Fruit fly (Drosophila melanogaster) whole organism, embryonic: ENCODE measurements around the gene Csk.
A peak's percentile ranks its signal among the peaks of the same experiment; 100 is the strongest.

Source experiments
- BEAF-32 ChIP-seq: fragments of 200-800 bp; sonication (Bioruptor generic); optimal IDR thresholded peaks from 3 replicates; lab custom pipeline; 2017; ENCODE audit warnings: missing biosample characterization, missing genetic modification characterization, mild to moderate bottlenecking, moderate library complexity, missing genetic modification reagents
- Bgb ChIP-seq: fragments of 200-800 bp; sonication (Bioruptor generic); IDR thresholded peaks from 2 replicates; pipeline ENCODE4 v1.3.6; 2022; ENCODE audit warnings: missing biosample characterization, missing genetic modification characterization; ENCODE audit not compliant: partially characterized antibody
- C15 ChIP-seq: fragments of 200-800 bp; sonication (Bioruptor generic); IDR thresholded peaks from 3 replicates; pipeline ENCODE4 v1.3.6; 2022; ENCODE audit warnings: missing biosample characterization, missing genetic modification characterization
- CG10543 ChIP-seq: fragments of 200-800 bp; sonication (Bioruptor generic); optimal IDR thresholded peaks from 3 replicates; lab custom pipeline; 2017; ENCODE audit warnings: missing biosample characterization, mild to moderate bottlenecking, missing genetic modification characterization, moderate library complexity
- CG10979 ChIP-seq: fragments of 200-800 bp; sonication (Bioruptor generic); optimal IDR thresholded peaks from 2 replicates; lab custom pipeline; 2018; ENCODE audit warnings: missing biosample characterization, mild to moderate bottlenecking, missing genetic modification characterization, moderate library complexity
- CG11723 ChIP-seq: fragments of 200-800 bp; sonication (Bioruptor generic); optimal IDR thresholded peaks from 2 replicates; lab custom pipeline; 2017; ENCODE audit warnings: missing biosample characterization, mild to moderate bottlenecking, missing genetic modification characterization
- CG12071 ChIP-seq: fragments of 200-800 bp; sonication (Bioruptor generic); optimal IDR thresholded peaks from 3 replicates; lab custom pipeline; 2018; ENCODE audit warnings: missing biosample characterization, mild to moderate bottlenecking, missing genetic modification characterization
- CG12219 ChIP-seq: fragments of 200-800 bp; sonication (Bioruptor generic); optimal IDR thresholded peaks from 3 replicates; lab custom pipeline; 2018; ENCODE audit warnings: missing biosample characterization, mild to moderate bottlenecking, missing genetic modification characterization
- CG12236 ChIP-seq: fragments of 200-800 bp; sonication (Bioruptor generic); optimal IDR thresholded peaks from 2 replicates; lab custom pipeline; 2016; ENCODE audit warnings: missing biosample characterization, missing genetic modification characterization
- CG12659 ChIP-seq: fragments of 200-800 bp; sonication (Bioruptor generic); optimal IDR thresholded peaks from 3 replicates; lab custom pipeline; 2017; ENCODE audit warnings: mild to moderate bottlenecking, missing biosample characterization, missing genetic modification reagents, missing genetic modification characterization
- CG12744 ChIP-seq: fragments of 200-800 bp; sonication (Bioruptor generic); optimal IDR thresholded peaks from 2 replicates; lab custom pipeline; 2016; ENCODE audit warnings: missing biosample characterization, missing genetic modification characterization
- CG14667 ChIP-seq: fragments of 200-800 bp; sonication (Bioruptor generic); IDR thresholded peaks from 2 replicates; pipeline ENCODE4 v1.3.6; 2022; ENCODE audit warnings: missing biosample characterization, missing genetic modification characterization
- CG15514 ChIP-seq: fragments of 200-800 bp; sonication (Bioruptor generic); optimal IDR thresholded peaks from 3 replicates; lab custom pipeline; 2017; ENCODE audit warnings: missing biosample characterization, missing genetic modification characterization, mild to moderate bottlenecking, moderate library complexity, missing genetic modification reagents
- CG16863 ChIP-seq: fragments of 200-800 bp; sonication (Bioruptor generic); optimal IDR thresholded peaks from 3 replicates; lab custom pipeline; 2016; ENCODE audit warnings: missing biosample characterization, missing genetic modification characterization
- CG18599 ChIP-seq: fragments of 200-800 bp; sonication (Bioruptor generic); optimal IDR thresholded peaks from 3 replicates; lab custom pipeline; 2017; ENCODE audit warnings: missing biosample characterization, missing genetic modification characterization, mild to moderate bottlenecking, moderate library complexity, missing genetic modification reagents
- CG2202 ChIP-seq: fragments of 200-800 bp; sonication (Bioruptor generic); optimal IDR thresholded peaks from 2 replicates; lab custom pipeline; 2018; ENCODE audit warnings: missing biosample characterization, mild to moderate bottlenecking, missing genetic modification characterization
- CG2712 ChIP-seq: fragments of 200-800 bp; optimal IDR thresholded peaks from 3 replicates; lab custom pipeline; 2019; ENCODE audit warnings: missing biosample characterization, mild to moderate bottlenecking, missing genetic modification characterization, moderate library complexity
- CG2875 ChIP-seq: fragments of 200-800 bp; sonication (Bioruptor generic); optimal IDR thresholded peaks from 2 replicates; lab custom pipeline; 2017; ENCODE audit warnings: missing biosample characterization, mild to moderate bottlenecking, missing genetic modification characterization, missing genetic modification reagents
- CG30403 ChIP-seq: fragments of 200-800 bp; sonication (Bioruptor generic); optimal IDR thresholded peaks from 3 replicates; lab custom pipeline; 2016; ENCODE audit warnings: missing biosample characterization, missing genetic modification characterization
- CG3163 ChIP-seq: fragments of 200-800 bp; sonication (Bioruptor generic); optimal IDR thresholded peaks from 3 replicates; lab custom pipeline; 2016; ENCODE audit warnings: missing biosample characterization, missing genetic modification characterization
- CG4854 ChIP-seq: fragments of 200-800 bp; sonication (Bioruptor generic); optimal IDR thresholded peaks from 2 replicates; lab custom pipeline; 2016; ENCODE audit warnings: missing biosample characterization, missing genetic modification characterization, inconsistent platforms
- CG7839 ChIP-seq: fragments of 200-800 bp; sonication (Bioruptor generic); optimal IDR thresholded peaks from 3 replicates; lab custom pipeline; 2018; ENCODE audit warnings: missing biosample characterization, mild to moderate bottlenecking, missing genetic modification characterization, moderate library complexity
- CG8944 ChIP-seq: fragments of 200-800 bp; sonication (Bioruptor generic); optimal IDR thresholded peaks from 3 replicates; lab custom pipeline; 2016; ENCODE audit warnings: missing biosample characterization, missing genetic modification characterization
- CG9932 ChIP-seq: fragments of 200-800 bp; sonication (Bioruptor generic); IDR thresholded peaks from 2 replicates; pipeline ENCODE4 v1.3.6; 2022; ENCODE audit warnings: missing biosample characterization, missing genetic modification characterization
- D19A ChIP-seq: fragments of 200-800 bp; optimal IDR thresholded peaks from 3 replicates; lab custom pipeline; 2019; ENCODE audit warnings: missing biosample characterization, mild to moderate bottlenecking, missing genetic modification characterization, moderate library complexity
- Dek ChIP-seq: fragments of 200-800 bp; sonication (Bioruptor generic); optimal IDR thresholded peaks from 3 replicates; lab custom pipeline; 2019; ENCODE audit warnings: missing biosample characterization, mild to moderate bottlenecking, missing genetic modification characterization, moderate library complexity
- Dfd ChIP-seq, 2 experiments: fragments of >200 bp; optimal IDR thresholded peaks; 2 replicates each; lab custom pipeline; 2017; ENCODE audit warnings: missing biosample characterization in 2 of 2, missing genetic modification characterization in 2 of 2
- Doc2 ChIP-seq: fragments of 200-800 bp; sonication (Bioruptor generic); IDR thresholded peaks from 2 replicates; pipeline ENCODE4 v1.3.6; 2022; ENCODE audit warnings: missing biosample characterization, missing genetic modification characterization
- Drgx ChIP-seq: fragments of 200-800 bp; sonication (Bioruptor generic); IDR thresholded peaks from 2 replicates; pipeline ENCODE4 v1.3.6; 2022; ENCODE audit warnings: missing biosample characterization, missing genetic modification characterization
- E2f1 ChIP-seq: fragments of 200-800 bp; sonication (Bioruptor generic); IDR thresholded peaks from 2 replicates; pipeline ENCODE4 v1.3.6; 2022; ENCODE audit warnings: missing biosample characterization, missing genetic modification characterization
- E2f2 ChIP-seq: fragments of 200-800 bp; sonication (Bioruptor generic); IDR thresholded peaks from 2 replicates; pipeline ENCODE4 v1.3.6; 2022; ENCODE audit warnings: missing biosample characterization, missing genetic modification characterization
- Gug ChIP-seq: fragments of 200-800 bp; sonication (Bioruptor generic); IDR thresholded peaks from 4 replicates; pipeline ENCODE4 v1.3.6; 2022; ENCODE audit warnings: missing biosample characterization, missing genetic modification characterization
- HHEX ChIP-seq: fragments of 200-800 bp; sonication (Bioruptor generic); optimal IDR thresholded peaks from 3 replicates; lab custom pipeline; 2017; ENCODE audit warnings: missing biosample characterization, mild to moderate bottlenecking, missing genetic modification characterization, missing genetic modification reagents
- Kr ChIP-seq: fragments of 200-800 bp; sonication (Bioruptor generic); optimal IDR thresholded peaks from 2 replicates; lab custom pipeline; 2017; ENCODE audit warnings: missing biosample characterization, mild to moderate bottlenecking, missing genetic modification characterization
- Meics ChIP-seq: fragments of 200-800 bp; sonication (Bioruptor generic); optimal IDR thresholded peaks from 2 replicates; lab custom pipeline; 2017; ENCODE audit warnings: missing biosample characterization, mild to moderate bottlenecking, missing genetic modification characterization
- NFAT ChIP-seq: fragments of 200-800 bp; sonication (Bioruptor generic); IDR thresholded peaks from 2 replicates; pipeline ENCODE4 v1.3.6; 2022; ENCODE audit warnings: missing biosample characterization, missing genetic modification characterization
- PHDP ChIP-seq: fragments of 200-800 bp; sonication (Bioruptor generic); optimal IDR thresholded peaks from 3 replicates; lab custom pipeline; 2018; ENCODE audit warnings: missing biosample characterization, mild to moderate bottlenecking, missing genetic modification characterization, moderate library complexity
- da ChIP-seq: fragments of 200-800 bp; sonication (Bioruptor generic); optimal IDR thresholded peaks from 2 replicates; lab custom pipeline; 2016; ENCODE audit warnings: missing biosample characterization, missing genetic modification characterization
- dan ChIP-seq: fragments of 200-800 bp; sonication (Bioruptor generic); IDR thresholded peaks from 2 replicates; pipeline ENCODE4 v1.3.6; 2022; ENCODE audit warnings: missing biosample characterization, missing genetic modification characterization
- ems ChIP-seq: fragments of 200-800 bp; sonication (Bioruptor generic); optimal IDR thresholded peaks from 3 replicates; lab custom pipeline; 2016; ENCODE audit warnings: missing biosample characterization, missing genetic modification characterization
- kni ChIP-seq: fragments of 200-800 bp; sonication (Bioruptor generic); optimal IDR thresholded peaks from 3 replicates; lab custom pipeline; 2017; ENCODE audit warnings: mild to moderate bottlenecking, missing biosample characterization, missing genetic modification reagents, missing genetic modification characterization
- lov ChIP-seq, 2 experiments: fragments of 200-800 bp in 1 of 2; fragments of >200 bp in 1 of 2; sonication (Bioruptor generic) in 1 of 2; IDR thresholded peaks in 1 of 2; optimal IDR thresholded peaks in 1 of 2; 2 replicates in 1 of 2; 3 replicates in 1 of 2; pipeline versions ENCODE4 v1.3.6 to Lab custom; 2017 to 2022; ENCODE audit warnings: missing biosample characterization in 1 of 2, missing genetic modification characterization in 1 of 2
- nerfin-2 ChIP-seq: fragments of 200-800 bp; sonication (Bioruptor generic); IDR thresholded peaks from 2 replicates; pipeline ENCODE4 v1.3.6; 2022; ENCODE audit warnings: missing biosample characterization, missing genetic modification characterization; ENCODE audit not compliant: partially characterized antibody
- oc ChIP-seq: fragments of 200-800 bp; sonication (Bioruptor generic); optimal IDR thresholded peaks from 2 replicates; lab custom pipeline; 2018; ENCODE audit warnings: missing biosample characterization, mild to moderate bottlenecking, missing genetic modification characterization, moderate library complexity
- row ChIP-seq: fragments of 200-800 bp; sonication (Bioruptor generic); IDR thresholded peaks from 3 replicates; pipeline ENCODE4 v1.3.6; 2022; ENCODE audit warnings: missing biosample characterization, missing genetic modification characterization
- sd ChIP-seq: fragments of 200-800 bp; sonication (Bioruptor generic); optimal IDR thresholded peaks from 3 replicates; lab custom pipeline; 2018; ENCODE audit warnings: missing biosample characterization, mild to moderate bottlenecking, missing genetic modification characterization, moderate library complexity
- sqz ChIP-seq: fragments of 200-800 bp; sonication (Bioruptor generic); optimal IDR thresholded peaks from 3 replicates; lab custom pipeline; 2018; ENCODE audit warnings: missing biosample characterization, mild to moderate bottlenecking, missing genetic modification characterization
- tio ChIP-seq: fragments of 200-800 bp; sonication (Bioruptor generic); optimal IDR thresholded peaks from 2 replicates; lab custom pipeline; 2017; ENCODE audit warnings: missing biosample characterization, missing genetic modification characterization, inconsistent platforms
- toy ChIP-seq: fragments of 200-800 bp; sonication (Bioruptor generic); IDR thresholded peaks from 2 replicates; pipeline ENCODE4 v1.3.6; 2022; ENCODE audit warnings: missing biosample characterization, missing genetic modification characterization
- zfh1 ChIP-seq: fragments of 200-800 bp; sonication (Bioruptor generic); IDR thresholded peaks from 3 replicates; pipeline ENCODE4 v1.3.6; 2022; ENCODE audit warnings: missing biosample characterization, missing genetic modification characterization

The Csk gene

dm6 chr3R:11661712-11662111 is 11.2 kb upstream of the Csk start (continued):
- peak; percentile 57 for TF ChIP-seq CG12219 (GFP tag; lab: Kevin White, UChicago)
- 0 out of 2 replicates have a peak, but pooled peaks have one; percentile 25 for TF ChIP-seq NFAT (GFP tag; lab: Robert Waterston, UW)
- TF ChIP-seq ems = peak; percentile 4
- TF ChIP-seq CG18599 (GFP tag; lab: Kevin White, UChicago) = peak; percentile 64
- no peak for TF ChIP-seq nerfin-2 (GFP tag; lab: Robert Waterston, UW)
- peak; percentile 60 for TF ChIP-seq PHDP (tag; lab: Kevin White, UChicago)
- TF ChIP-seq Meics (GFP tag; lab: Kevin White, UChicago) = peak; percentile 25
- peak; percentile 30 for TF ChIP-seq CG10543
- TF ChIP-seq HHEX (GFP tag; lab: Kevin White, UChicago) = peak; percentile 38
- no peak for TF ChIP-seq Gug (GFP tag; lab: Robert Waterston, UW)
- peak; percentile 22 for TF ChIP-seq sd (tag; lab: Kevin White, UChicago)
- peak; percentile 28 for TF ChIP-seq CG15514 (GFP tag; lab: Kevin White, UChicago)
- TF ChIP-seq CG7839 (tag; lab: Kevin White, UChicago) = peak; percentile 66
- TF ChIP-seq tio (GFP tag; lab: Kevin White, UChicago) = no peak
- TF ChIP-seq sqz = peak; percentile 3
- peak; percentile 64 for TF ChIP-seq CG2712 (tag; lab: Kevin White, UChicago)
- TF ChIP-seq CG2202 (tag; lab: Kevin White, UChicago) = no peak
- TF ChIP-seq Bgb (GFP tag; lab: Robert Waterston, UW) = no peak
- TF ChIP-seq Dek (tag; lab: Kevin White, UChicago) = peak; percentile 38
- no peak for TF ChIP-seq kni (GFP tag; lab: Kevin White, UChicago)
- TF ChIP-seq Doc2 = no peak
- TF ChIP-seq lov (optimal IDR thresholded peaks at IDR 0.05; lab: Kevin White, UChicago) = no peak
- TF ChIP-seq lov (GFP tag; IDR thresholded peaks at IDR 0.05; lab: Robert Waterston, UW) = no peak
- TF ChIP-seq CG14667 = no peak
- peak; percentile 8 for TF ChIP-seq CG4854 (GFP tag; lab: Kevin White, UChicago)
- peak; percentile 21; the same call in 1 of the 2 replicates for TF ChIP-seq E2f2 (GFP tag; lab: Robert Waterston, UW)
- TF ChIP-seq CG30403 (GFP tag; lab: Kevin White, UChicago) = peak; percentile 34
- no peak for TF ChIP-seq da (GFP tag; lab: Kevin White, UChicago)
- no peak for TF ChIP-seq Kr
- TF ChIP-seq row (GFP tag; lab: Robert Waterston, UW) = peak; percentile 64
- no peak for TF ChIP-seq CG3163 (GFP tag; lab: Kevin White, UChicago)
- no peak for TF ChIP-seq dan (GFP tag; lab: Robert Waterston, UW)
- TF ChIP-seq CG12659 = peak; percentile 54
- TF ChIP-seq CG12236 (GFP tag; lab: Kevin White, UChicago) = no peak
- TF ChIP-seq zfh1 (GFP tag; lab: Robert Waterston, UW) = 0 out of 3 replicates have a peak, but pooled peaks have one; percentile 28
- TF ChIP-seq CG12744 (GFP tag; lab: Kevin White, UChicago) = no peak
- TF ChIP-seq CG2875 (GFP tag; lab: Kevin White, UChicago) = no peak
- TF ChIP-seq D19A (tag; lab: Kevin White, UChicago) = peak; percentile 23
- peak; percentile 73 for TF ChIP-seq Drgx
- TF ChIP-seq C15 (GFP tag; lab: Robert Waterston, UW) = no peak
- no peak for TF ChIP-seq CG9932 (GFP tag; lab: Robert Waterston, UW)
- TF ChIP-seq CG12071 (GFP tag; lab: Kevin White, UChicago) = peak; percentile 54
- no peak for TF ChIP-seq toy (GFP tag; lab: Robert Waterston, UW)
- TF ChIP-seq E2f1 (GFP tag; lab: Robert Waterston, UW) = peak; percentile 23; the same call in 1 of the 2 replicates
- peak; percentile 35 for TF ChIP-seq CG11723 (GFP tag; lab: Kevin White, UChicago)
- no peak for TF ChIP-seq CG16863 (GFP tag; lab: Kevin White, UChicago)
- no peak for TF ChIP-seq CG8944 (GFP tag; lab: Kevin White, UChicago)
- peak; percentile 8 for TF ChIP-seq oc
- TF ChIP-seq BEAF-32 (GFP tag; lab: Kevin White, UChicago) = no peak
- peak; percentile 36 for TF ChIP-seq CG10979
- no peak for TF ChIP-seq Dfd (GFP tag; optimal IDR thresholded peaks at IDR 0.05; lab: Kevin White, UChicago)
